Fruit fly (Drosophila melanogaster) whole organism: Measurements from ENCODE around the gene CG8135.

Experiments
- CG8478 ChIP-seq: fragments of >200 bp; optimal IDR thresholded peaks from 2 replicates; lab custom pipeline; 2018; ENCODE audit warnings: inconsistent platforms
- Dll ChIP-seq: fragments of >200 bp; optimal IDR thresholded peaks from 2 replicates; lab custom pipeline; 2017
- EcR ChIP-seq, 2 experiments: fragments of >200 bp; optimal IDR thresholded peaks; 2 replicates each; lab custom pipeline; 2017; ENCODE audit warnings: missing biosample characterization in 2 of 2, missing genetic modification characterization in 2 of 2, missing genetic modification reagents in 2 of 2
- pan ChIP-seq: fragments of >200 bp; optimal IDR thresholded peaks from 2 replicates; lab custom pipeline; 2017
- psq ChIP-seq: fragments of >200 bp; optimal IDR thresholded peaks from 2 replicates; lab custom pipeline; 2017
- usp ChIP-seq: fragments of >200 bp; optimal IDR thresholded peaks from 2 replicates; lab custom pipeline; 2017; ENCODE audit warnings: missing biosample characterization, missing genetic modification characterization, mixed read lengths

- TF ChIP-seq usp (GFP tag; lab: Kevin White, UChicago) (no peak), CG8478 (lab: Kevin White, UChicago) (no peak), psq (lab: Kevin White, UChicago) (no peak), pan (no peak), Dll (no peak), EcR (GFP tag; optimal IDR thresholded peaks at IDR 0.05; lab: Kevin White, UChicago) (no peak)
Measured at dm6 chr3R:9410182-9410581, 6.0 kb downstream of the CG8135 start, which contains the start of gene betaTub85D.
